Worm (Caenorhabditis elegans) whole organism, young adult: Measurements from ENCODE around the gene oac-20.

ENCODE experiments used
- F52B5.7 ChIP-seq: sonication (generic microtip); optimal IDR thresholded peaks from 2 replicates; lab custom pipeline; 2016; ENCODE audit warnings: mild to moderate bottlenecking, missing genetic modification characterization, missing compliant biosample characterization
- attf-5 ChIP-seq: fragments of 200-800 bp; sonication (Bioruptor generic); optimal IDR thresholded peaks from 2 replicates; lab custom pipeline; 2018; ENCODE audit warnings: mild to moderate bottlenecking, missing genetic modification characterization, missing compliant biosample characterization
- nhr-90 ChIP-seq: sonication (generic microtip); optimal IDR thresholded peaks from 2 replicates; lab custom pipeline; 2016; ENCODE audit warnings: missing genotype, mild to moderate bottlenecking, missing genetic modification characterization, missing compliant biosample characterization

DNA sequence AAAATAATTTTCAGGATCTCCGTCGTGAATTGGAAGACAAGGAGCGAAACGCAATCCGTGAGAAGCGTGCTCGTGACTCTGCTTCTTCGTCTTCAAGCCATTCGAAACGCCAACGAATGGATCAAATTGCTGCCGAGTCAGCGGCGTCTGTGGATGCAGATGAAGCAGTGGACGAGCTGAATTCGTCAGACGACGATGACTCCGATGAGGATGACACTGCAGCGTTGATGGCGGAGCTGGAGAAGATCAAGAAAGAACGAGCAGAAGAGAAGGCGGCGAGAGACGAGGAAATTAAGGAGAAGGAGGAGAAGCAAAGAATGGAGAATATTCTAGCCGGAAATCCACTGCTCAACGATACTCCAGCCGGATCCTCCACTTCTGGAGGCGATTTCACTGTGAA lies 45.0 kb downstream of the oac-20 start:
- TF ChIP-seq nhr-90 = no peak
- TF ChIP-seq F52B5.7 (tag; lab: Kevin White, UChicago) = no peak
- TF ChIP-seq attf-5 (GFP tag; lab: Kevin White, UChicago) = no peak
